Fruit fly (Drosophila melanogaster): ENCODE data around the gene CG10477.

dm6 chr3L:6054343-6054742, 19.9 kb upstream of the CG10477 start, which contains the start of gene Jon65Ai:
- TF ChIP-seq fru (GFP tag; optimal IDR thresholded peaks at IDR 0.05) (no peak), br (GFP tag; optimal IDR thresholded peaks at IDR 0.05) (no peak), CG32264 (GFP tag; optimal IDR thresholded peaks at IDR 0.05) (no peak), Myc (optimal IDR thresholded peaks at IDR 0.05) (no peak), N (GFP tag; optimal IDR thresholded peaks at IDR 0.05) (no peak), ey (GFP tag; optimal IDR thresholded peaks at IDR 0.05) (no peak), Dfd (GFP tag; optimal IDR thresholded peaks at IDR 0.05) (no peak), psq (GFP tag; optimal IDR thresholded peaks at IDR 0.05) (no peak), pan (optimal IDR thresholded peaks at IDR 0.05) (no peak), woc (GFP tag; optimal IDR thresholded peaks at IDR 0.05) (no peak), usp (GFP tag; optimal IDR thresholded peaks at IDR 0.05) (no peak), dl (GFP tag; optimal IDR thresholded peaks at IDR 0.05; ENCODE audit: insufficient read depth in 1 of 2, partially characterized antibody in 2 of 2) (no peak), Vsx2 (GFP tag; optimal IDR thresholded peaks at IDR 0.05; ENCODE audit: partially characterized antibody) (no peak)

All from whole organism, wandering third instar larva.